Worm (Caenorhabditis elegans) whole organism, L1 larva: ENCODE measurements around the gene T07A5.7.
"Not testable (repeated sequence)": the region's sequence is repeated elsewhere in the genome, so short reads cannot be mapped to it uniquely, and the experiment has no call there.

Experiments used
- C16A3.4 ChIP-seq: fragments of 150-350 bp; optimal IDR thresholded peaks from 2 replicates; lab custom pipeline; 2014; ENCODE audit warnings: missing biosample characterization, missing genetic modification characterization
- C34B4.2 ChIP-seq: sonication (generic microtip); optimal IDR thresholded peaks from 2 replicates; lab custom pipeline; 2017; ENCODE audit warnings: mild to moderate bottlenecking, missing genetic modification characterization, missing compliant biosample characterization
- F16B12.6 ChIP-seq: fragments of 150-350 bp; optimal IDR thresholded peaks from 2 replicates; lab custom pipeline; 2014; ENCODE audit warnings: missing biosample characterization, missing genetic modification characterization
- Y116A8C.19 ChIP-seq: sonication (generic microtip); optimal IDR thresholded peaks from 2 replicates; lab custom pipeline; 2016; ENCODE audit warnings: missing compliant biosample characterization, missing genetic modification characterization, borderline replicate concordance
- aha-1 ChIP-seq: fragments of 150-350 bp; optimal IDR thresholded peaks from 2 replicates; lab custom pipeline; 2014; ENCODE audit warnings: missing biosample characterization, missing genetic modification characterization
- ama-1 ChIP-seq: fragments of 150-350 bp; optimal IDR thresholded peaks from 2 replicates; lab custom pipeline; 2014
- blmp-1 ChIP-seq: fragments of 150-350 bp; optimal IDR thresholded peaks from 2 replicates; lab custom pipeline; 2014; ENCODE audit warnings: missing biosample characterization, missing genetic modification characterization
- ceh-63 ChIP-seq: fragments of 200-800 bp; sonication (Bioruptor generic); optimal IDR thresholded peaks from 2 replicates; lab custom pipeline; 2018; ENCODE audit warnings: mild to moderate bottlenecking, missing genetic modification characterization, missing compliant biosample characterization
- ceh-82 ChIP-seq, 3 experiments: fragments of 150-350 bp in 1 of 3; sonication (generic microtip) in 2 of 3; optimal IDR thresholded peaks; 2 replicates each; lab custom pipeline; 2014 to 2017; ENCODE audit warnings: missing biosample characterization in 3 of 3, missing genetic modification characterization in 3 of 3
- dpl-1 ChIP-seq, 3 experiments: fragments of 150-350 bp in 2 of 3; sonication (generic microtip) in 1 of 3; optimal IDR thresholded peaks; 2 replicates each; lab custom pipeline; 2014 to 2017; ENCODE audit warnings: missing biosample characterization in 3 of 3, missing genetic modification characterization in 3 of 3, missing genetic modification reagents in 3 of 3
- dsc-1 ChIP-seq: sonication (generic microtip); optimal IDR thresholded peaks from 2 replicates; lab custom pipeline; 2016; ENCODE audit warnings: mild to moderate bottlenecking, missing genetic modification characterization, missing compliant biosample characterization
- efl-1 ChIP-seq, 4 experiments: fragments of 150-350 bp; optimal IDR thresholded peaks in 3 of 4; peaks in 1 of 4; 1 replicate in 1 of 4; 2 replicates in 3 of 4; lab custom pipeline; 2014; ENCODE audit warnings: missing biosample characterization in 2 of 4, missing genetic modification characterization in 2 of 4, missing genetic modification reagents in 2 of 4
- egl-13 ChIP-seq: sonication (generic microtip); optimal IDR thresholded peaks from 2 replicates; lab custom pipeline; 2016; ENCODE audit warnings: missing genotype, missing genetic modification reagents, missing genetic modification characterization, missing compliant biosample characterization
- elt-3 ChIP-seq, 6 experiments: fragments of 150-350 bp in 1 of 6; sonication (generic microtip); optimal IDR thresholded peaks; 2 replicates each; lab custom pipeline; 2017 to 2018; ENCODE audit warnings: missing biosample characterization in 6 of 6, missing genetic modification characterization in 6 of 6, inconsistent platforms in 1 of 6
- fkh-4 ChIP-seq: sonication (generic microtip); optimal IDR thresholded peaks from 2 replicates; lab custom pipeline; 2016; ENCODE audit warnings: missing compliant biosample characterization, missing genetic modification characterization, borderline replicate concordance
- fkh-8 ChIP-seq: sonication (generic microtip); optimal IDR thresholded peaks from 2 replicates; lab custom pipeline; 2016; ENCODE audit warnings: mild to moderate bottlenecking, missing genetic modification characterization, missing compliant biosample characterization
- grh-1 ChIP-seq: fragments of 200-800 bp; sonication (Bioruptor generic); IDR thresholded peaks from 2 replicates; pipeline ENCODE4 v1.3.6; 2022; ENCODE audit warnings: missing genetic modification reagents, missing genetic modification characterization, missing compliant biosample characterization
- hlh-17 ChIP-seq: fragments of 200-800 bp; sonication (Bioruptor generic); optimal IDR thresholded peaks from 2 replicates; lab custom pipeline; 2018; ENCODE audit warnings: missing genetic modification characterization, mild to moderate bottlenecking, missing compliant biosample characterization, moderate library complexity, borderline replicate concordance
- hpl-2 ChIP-seq: fragments of 150-350 bp; optimal IDR thresholded peaks from 2 replicates; lab custom pipeline; 2014; ENCODE audit warnings: missing biosample characterization, missing genetic modification reagents, missing genetic modification characterization
- irx-1 ChIP-seq: sonication (generic microtip); optimal IDR thresholded peaks from 2 replicates; lab custom pipeline; 2016; ENCODE audit warnings: missing genetic modification characterization, missing compliant biosample characterization
- jun-1 ChIP-seq: fragments of 150-350 bp; optimal IDR thresholded peaks from 2 replicates; lab custom pipeline; 2014; ENCODE audit warnings: missing biosample characterization, missing genetic modification reagents, missing genetic modification characterization
- lin-15B ChIP-seq: fragments of 150-350 bp; sonication (generic microtip); optimal IDR thresholded peaks from 3 replicates; lab custom pipeline; 2014; ENCODE audit warnings: missing biosample characterization, missing genetic modification characterization
- lin-35 ChIP-seq, 2 experiments: fragments of 150-350 bp; optimal IDR thresholded peaks; 2 replicates each; lab custom pipeline; 2014; ENCODE audit warnings: missing biosample characterization in 2 of 2, missing genetic modification characterization in 2 of 2, missing genetic modification reagents in 2 of 2
- lin-39 ChIP-seq: fragments of 150-350 bp; optimal IDR thresholded peaks from 2 replicates; lab custom pipeline; 2014; ENCODE audit warnings: missing biosample characterization, missing genetic modification reagents, missing genetic modification characterization
- lir-3 ChIP-seq: sonication (generic microtip); optimal IDR thresholded peaks from 2 replicates; lab custom pipeline; 2016; ENCODE audit warnings: mild to moderate bottlenecking, missing genetic modification characterization, moderate library complexity, missing compliant biosample characterization; ENCODE audit not compliant: poor library complexity
- lsy-2 ChIP-seq, 2 experiments: fragments of 150-350 bp; optimal IDR thresholded peaks; 2 replicates each; lab custom pipeline; 2014; ENCODE audit warnings: missing biosample characterization in 2 of 2, missing genetic modification characterization in 2 of 2
- mab-9 ChIP-seq: fragments of 200-800 bp; sonication (Bioruptor generic); IDR thresholded peaks from 2 replicates; pipeline ENCODE4 v1.3.6; 2022; ENCODE audit warnings: missing genetic modification reagents, missing genetic modification characterization, missing compliant biosample characterization
- mep-1 ChIP-seq: fragments of 150-350 bp; optimal IDR thresholded peaks from 2 replicates; lab custom pipeline; 2014; ENCODE audit warnings: missing biosample characterization, missing genetic modification characterization
- nhr-19 ChIP-seq: fragments of 200-800 bp; sonication (Bioruptor generic); conservative IDR thresholded peaks from 2 replicates; pipeline ENCODE4 v1.3.6; 2022; ENCODE audit warnings: missing genetic modification characterization, missing compliant biosample characterization
- nhr-20 ChIP-seq: sonication (generic microtip); optimal IDR thresholded peaks from 2 replicates; lab custom pipeline; 2016; ENCODE audit warnings: mild to moderate bottlenecking, missing genetic modification characterization, missing compliant biosample characterization
- nhr-47 ChIP-seq: sonication (generic microtip); optimal IDR thresholded peaks from 2 replicates; lab custom pipeline; 2016; ENCODE audit warnings: mild to moderate bottlenecking, missing genetic modification characterization, moderate library complexity, missing compliant biosample characterization
- nhr-71 ChIP-seq: sonication (generic microtip); optimal IDR thresholded peaks from 2 replicates; lab custom pipeline; 2016; ENCODE audit warnings: mild to moderate bottlenecking, missing genetic modification characterization, moderate library complexity, missing compliant biosample characterization
- nhr-84 ChIP-seq: sonication (generic microtip); optimal IDR thresholded peaks from 2 replicates; lab custom pipeline; 2017; ENCODE audit warnings: missing biosample characterization, missing genetic modification characterization
- nhr-85 ChIP-seq: sonication (generic microtip); peaks from one replicate; lab custom pipeline; 2016; ENCODE audit warnings: missing genetic modification characterization, inconsistent platforms, missing compliant biosample characterization
- pag-3 ChIP-seq: sonication (generic microtip); optimal IDR thresholded peaks from 2 replicates; lab custom pipeline; 2017; ENCODE audit warnings: missing genetic modification characterization, mild to moderate bottlenecking, missing compliant biosample characterization, antibody characterized with exemption, borderline replicate concordance; ENCODE audit not compliant: insufficient read depth
- pax-3 ChIP-seq: fragments of 200-800 bp; sonication (Bioruptor generic); optimal IDR thresholded peaks from 2 replicates; lab custom pipeline; 2018; ENCODE audit warnings: mild to moderate bottlenecking, missing genetic modification characterization, moderate library complexity, missing compliant biosample characterization
- rnt-1 ChIP-seq: sonication (generic microtip); optimal IDR thresholded peaks from 2 replicates; lab custom pipeline; 2016; ENCODE audit warnings: mild to moderate bottlenecking, missing genetic modification characterization, moderate library complexity, missing compliant biosample characterization
- skn-1 ChIP-seq: fragments of 150-350 bp; optimal IDR thresholded peaks from 2 replicates; lab custom pipeline; 2014; ENCODE audit warnings: missing biosample characterization, missing genetic modification characterization
- snpc-4 ChIP-seq: fragments of 150-350 bp; optimal IDR thresholded peaks from 2 replicates; lab custom pipeline; 2014; ENCODE audit warnings: missing biosample characterization, missing genetic modification characterization
- snu-23 ChIP-seq: sonication (generic microtip); optimal IDR thresholded peaks from 2 replicates; lab custom pipeline; 2016; ENCODE audit warnings: missing genetic modification characterization, missing compliant biosample characterization
- sox-4 ChIP-seq: sonication (generic microtip); optimal IDR thresholded peaks from 2 replicates; lab custom pipeline; 2016; ENCODE audit warnings: missing genetic modification characterization, missing compliant biosample characterization
- sptf-1 ChIP-seq: fragments of 150-350 bp; optimal IDR thresholded peaks from 2 replicates; lab custom pipeline; 2014; ENCODE audit warnings: missing biosample characterization, missing genetic modification characterization
- swsn-7 ChIP-seq: sonication (generic microtip); optimal IDR thresholded peaks from 2 replicates; lab custom pipeline; 2016; ENCODE audit warnings: missing genetic modification characterization, missing compliant biosample characterization
- tbx-2 ChIP-seq: sonication (generic microtip); optimal IDR thresholded peaks from 2 replicates; lab custom pipeline; 2016; ENCODE audit warnings: missing genetic modification characterization, missing compliant biosample characterization
- unc-130 ChIP-seq: fragments of 150-350 bp; optimal IDR thresholded peaks from 2 replicates; lab custom pipeline; 2017; ENCODE audit warnings: missing biosample characterization, missing genetic modification characterization, inconsistent platforms
- unc-30 ChIP-seq: sonication (generic microtip); optimal IDR thresholded peaks from 2 replicates; lab custom pipeline; 2017; ENCODE audit warnings: missing biosample characterization, missing genetic modification characterization
- unc-86 ChIP-seq: sonication (generic microtip); optimal IDR thresholded peaks from 2 replicates; lab custom pipeline; 2016; ENCODE audit warnings: missing genetic modification characterization, missing compliant biosample characterization
- xbp-1 ChIP-seq: sonication (generic microtip); optimal IDR thresholded peaks from 2 replicates; lab custom pipeline; 2016; ENCODE audit warnings: missing genetic modification characterization, missing compliant biosample characterization
- ztf-11 ChIP-seq, 2 experiments: sonication (generic microtip); optimal IDR thresholded peaks; 2 replicates each; lab custom pipeline; 2016 to 2017; ENCODE audit warnings: missing genetic modification characterization in 2 of 2, missing biosample characterization in 1 of 2, missing compliant biosample characterization in 1 of 2

Gene T07A5.7

ce11 chrIII:10320228-10320705 is 9.4 kb upstream of the T07A5.7 start:
- TF ChIP-seq efl-1 (optimal IDR thresholded peaks at IDR 0.05; lab: Kevin White, UChicago) = peak in 1 of 2 experiments; percentile 6
- TF ChIP-seq efl-1 (GFP tag; optimal IDR thresholded peaks at IDR 0.05 in 1 of 2; lab: Kevin White, UChicago) = not testable (repeated sequence)
- TF ChIP-seq, all 84 proteins: peak for 1; not testable (repeated sequence) for 83

ce11 chrIII:10318755-10319154 is 7.8 kb upstream of the T07A5.7 start, which contains the start of gene unc-69:
TSS of gene unc-69 (plus strand) at chrIII:10318939.
- TF ChIP-seq lin-15B (tag; lab: Kevin White, UChicago) (peak; percentile 63), jun-1 (peak; percentile 39), xbp-1 (tag; lab: Kevin White, UChicago) (peak; percentile 85), elt-3 (tag; optimal IDR thresholded peaks at IDR 0.05; lab: Kevin White, UChicago) (peak in 1 of 6 experiments; percentile 11), fkh-4 (tag; lab: Kevin White, UChicago) (no peak), blmp-1 (tag; lab: Kevin White, UChicago) (no peak), nhr-85 (tag; lab: Kevin White, UChicago) (peak; percentile 78), nhr-19 (GFP tag; lab: Robert Waterston, UW) (peak; percentile 48), C16A3.4 (tag; lab: Kevin White, UChicago) (peak; percentile 0), mep-1 (tag; lab: Kevin White, UChicago) (peak; percentile 69), ceh-63 (GFP tag; lab: Kevin White, UChicago) (no peak), efl-1 (optimal IDR thresholded peaks at IDR 0.05; lab: Kevin White, UChicago) (peak; percentile 77 to 78), efl-1 (GFP tag; optimal IDR thresholded peaks at IDR 0.05 in 1 of 2; lab: Kevin White, UChicago) (peak; percentile 67 to 96), dpl-1 (GFP tag; optimal IDR thresholded peaks at IDR 0.05; lab: Kevin White, UChicago) (peak; percentile 47 to 68 (median 64)), nhr-20 (tag; lab: Kevin White, UChicago) (peak; percentile 44), lin-39 (tag; lab: Kevin White, UChicago) (peak; percentile 0), dsc-1 (tag; lab: Kevin White, UChicago) (peak; percentile 48), ama-1 (lab: Kevin White, UChicago) (no peak), lin-35 (GFP tag; optimal IDR thresholded peaks at IDR 0.05; lab: Kevin White, UChicago) (peak; percentile 74 to 78), unc-30 (no peak), ztf-11 (tag; optimal IDR thresholded peaks at IDR 0.05; lab: Kevin White, UChicago) (peak in 1 of 2 experiments; percentile 3), hlh-17 (GFP tag; lab: Kevin White, UChicago) (no peak), sptf-1 (tag; lab: Kevin White, UChicago) (no peak), ceh-82 (tag; optimal IDR thresholded peaks at IDR 0.05; lab: Kevin White, UChicago) (peak; percentile 11 to 79 (median 43)), C34B4.2 (tag; lab: Kevin White, UChicago) (no peak), hpl-2 (GFP tag; lab: Kevin White, UChicago) (no peak), snpc-4 (tag; lab: Kevin White, UChicago) (peak; percentile 31), grh-1 (GFP tag; lab: Robert Waterston, UW) (no peak), mab-9 (no peak), tbx-2 (tag; lab: Kevin White, UChicago) (peak; percentile 65), unc-130 (tag; lab: Kevin White, UChicago) (no peak), nhr-47 (tag; lab: Kevin White, UChicago) (peak; percentile 69), irx-1 (tag; lab: Kevin White, UChicago) (peak; percentile 6), sox-4 (tag; lab: Kevin White, UChicago) (no peak), aha-1 (no peak), Y116A8C.19 (no peak), F16B12.6 (tag; lab: Kevin White, UChicago) (peak; percentile 52), egl-13 (tag; lab: Kevin White, UChicago) (peak; percentile 33), skn-1 (tag; lab: Kevin White, UChicago) (no peak), lsy-2 (tag; optimal IDR thresholded peaks at IDR 0.05; lab: Kevin White, UChicago) (peak; percentile 66 to 79), rnt-1 (peak; percentile 59), snu-23 (peak; percentile 73), swsn-7 (tag; lab: Kevin White, UChicago) (peak; percentile 63), unc-86 (tag; lab: Kevin White, UChicago) (peak; percentile 61), nhr-84 (tag; lab: Kevin White, UChicago) (no peak), pag-3 (tag; lab: Kevin White, UChicago) (no peak), nhr-71 (tag; lab: Kevin White, UChicago) (peak; percentile 70), fkh-8 (peak; percentile 12), lir-3 (tag; lab: Kevin White, UChicago) (no peak), pax-3 (tag; lab: Kevin White, UChicago) (no peak)
